Fruit fly (Drosophila melanogaster) whole organism, wandering third instar larva: ENCODE data around the gene dpr14.
A peak's percentile ranks its signal among the peaks of the same experiment; 100 is the strongest.

ENCODE experiments used
- Abd-B ChIP-seq: fragments of >200 bp; optimal IDR thresholded peaks from 2 replicates; lab custom pipeline; 2017; ENCODE audit warnings: missing biosample characterization, missing genetic modification characterization
- CG32264 ChIP-seq: fragments of 200-800 bp; sonication (Bioruptor generic); optimal IDR thresholded peaks from 2 replicates; lab custom pipeline; 2016; ENCODE audit warnings: missing biosample characterization, missing genetic modification characterization
- CG9705 ChIP-seq: fragments of 200-800 bp; sonication (Bioruptor generic); optimal IDR thresholded peaks from 2 replicates; lab custom pipeline; 2018; ENCODE audit warnings: missing biosample characterization, mild to moderate bottlenecking, missing genetic modification characterization
- CrebA ChIP-seq: fragments of 200-800 bp; sonication (Bioruptor generic); optimal IDR thresholded peaks from 2 replicates; lab custom pipeline; 2016; ENCODE audit warnings: missing biosample characterization, mild to moderate bottlenecking, missing genetic modification characterization, borderline replicate concordance
- Dfd ChIP-seq: fragments of >200 bp; optimal IDR thresholded peaks from 2 replicates; lab custom pipeline; 2017; ENCODE audit warnings: missing biosample characterization, missing genetic modification characterization
- Dif ChIP-seq: fragments of 200-275, 200-300 bp; sonication (Bioruptor generic); optimal IDR thresholded peaks from 2 replicates; lab custom pipeline; 2018; ENCODE audit warnings: missing biosample characterization, missing genetic modification characterization; ENCODE audit not compliant: partially characterized antibody
- GATAd ChIP-seq: sonication (Bioruptor generic); optimal IDR thresholded peaks from 2 replicates; lab custom pipeline; 2016; ENCODE audit warnings: missing biosample characterization, missing genetic modification characterization
- HLH106 ChIP-seq: fragments of 200-800 bp; optimal IDR thresholded peaks from 3 replicates; lab custom pipeline; 2019; ENCODE audit warnings: missing biosample characterization, mild to moderate bottlenecking, missing genetic modification characterization, moderate library complexity
- Hnf4 ChIP-seq: fragments of 200-800 bp; sonication (Bioruptor generic); optimal IDR thresholded peaks from 2 replicates; lab custom pipeline; 2016; ENCODE audit warnings: missing biosample characterization, mild to moderate bottlenecking, missing genetic modification characterization
- Hr78 ChIP-seq: fragments of >200 bp; optimal IDR thresholded peaks from 2 replicates; lab custom pipeline; 2017; ENCODE audit warnings: missing biosample characterization, missing genetic modification characterization
- Hr83 ChIP-seq: fragments of 200-300 bp; sonication (Bioruptor generic); optimal IDR thresholded peaks from 2 replicates; lab custom pipeline; 2016; ENCODE audit warnings: missing biosample characterization, mild to moderate bottlenecking, missing genetic modification characterization, moderate library complexity; ENCODE audit not compliant: poor library complexity, severe bottlenecking
- Jra ChIP-seq: sonication (Bioruptor generic); optimal IDR thresholded peaks from 2 replicates; lab custom pipeline; 2016; ENCODE audit warnings: missing biosample characterization, missing genetic modification characterization
- Mio ChIP-seq: sonication (Bioruptor generic); optimal IDR thresholded peaks from 2 replicates; lab custom pipeline; 2016; ENCODE audit warnings: missing biosample characterization, missing genetic modification characterization
- Myc ChIP-seq: fragments of >200 bp; optimal IDR thresholded peaks from 2 replicates; lab custom pipeline; 2017
- N ChIP-seq: fragments of >200 bp; optimal IDR thresholded peaks from 2 replicates; lab custom pipeline; 2018; ENCODE audit warnings: missing biosample characterization, missing external identifiers, missing genetic modification characterization
- OdsH ChIP-seq: fragments of 200-800 bp; sonication (Bioruptor generic); optimal IDR thresholded peaks from 2 replicates; lab custom pipeline; 2016; ENCODE audit warnings: missing biosample characterization, mild to moderate bottlenecking, missing genetic modification characterization
- Rel ChIP-seq, 2 experiments: fragments of 200-800 bp; sonication (Bioruptor generic) in 1 of 2; optimal IDR thresholded peaks; 2 replicates in 1 of 2; 3 replicates in 1 of 2; lab custom pipeline; 2016 to 2019; ENCODE audit warnings: mild to moderate bottlenecking in 2 of 2, missing biosample characterization in 2 of 2, missing genetic modification characterization in 2 of 2, moderate library complexity in 1 of 2
- Sp1 ChIP-seq: fragments of 200-800 bp; sonication (Bioruptor generic); optimal IDR thresholded peaks from 3 replicates; lab custom pipeline; 2019; ENCODE audit warnings: missing biosample characterization, mild to moderate bottlenecking, missing genetic modification characterization, moderate library complexity
- Vsx2 ChIP-seq: fragments of 200-300, 225-300 bp; sonication (Bioruptor generic); optimal IDR thresholded peaks from 2 replicates; lab custom pipeline; 2018; ENCODE audit warnings: missing biosample characterization, missing genetic modification characterization; ENCODE audit not compliant: partially characterized antibody
- br ChIP-seq: fragments of 200-800 bp; sonication (Bioruptor generic); optimal IDR thresholded peaks from 2 replicates; lab custom pipeline; 2016; ENCODE audit warnings: missing biosample characterization, missing genetic modification characterization
- brk ChIP-seq: fragments of 200-800 bp; sonication (Bioruptor generic); optimal IDR thresholded peaks from 2 replicates; lab custom pipeline; 2016; ENCODE audit warnings: missing biosample characterization, mild to moderate bottlenecking, missing genetic modification characterization
- dl ChIP-seq, 2 experiments: fragments of 175-275, 200-275 bp in 1 of 2; fragments of 200-275 bp in 1 of 2; sonication (Bioruptor generic); optimal IDR thresholded peaks; lab custom pipeline; 2018; ENCODE audit warnings: mild to moderate bottlenecking in 2 of 2, missing biosample characterization in 2 of 2, missing genetic modification characterization in 2 of 2, moderate library complexity in 2 of 2; ENCODE audit not compliant: partially characterized antibody in 2 of 2, insufficient read depth in 1 of 2
- dmrt93B ChIP-seq: fragments of 200-800 bp; sonication (Bioruptor generic); optimal IDR thresholded peaks from 2 replicates; lab custom pipeline; 2018; ENCODE audit warnings: missing biosample characterization, mild to moderate bottlenecking, missing genetic modification characterization
- dsf ChIP-seq: sonication (Bioruptor generic); optimal IDR thresholded peaks from 2 replicates; lab custom pipeline; 2016; ENCODE audit warnings: missing biosample characterization, missing genetic modification characterization, borderline replicate concordance
- ey ChIP-seq: fragments of 200-800 bp; sonication (Bioruptor generic); optimal IDR thresholded peaks from 2 replicates; lab custom pipeline; 2016; ENCODE audit warnings: missing biosample characterization, missing genetic modification characterization
- foxo ChIP-seq, 2 experiments: fragments of 200-800 bp; sonication (Bioruptor generic); optimal IDR thresholded peaks; 2 replicates in 1 of 2; 3 replicates in 1 of 2; lab custom pipeline; 2016 to 2017; ENCODE audit warnings: missing biosample characterization in 2 of 2, missing genetic modification characterization in 2 of 2
- fru ChIP-seq: fragments of 200-800 bp; sonication (Bioruptor generic); optimal IDR thresholded peaks from 3 replicates; lab custom pipeline; 2016; ENCODE audit warnings: missing biosample characterization, mild to moderate bottlenecking, missing genetic modification characterization
- h ChIP-seq: fragments of 200-800 bp; sonication (Bioruptor generic); optimal IDR thresholded peaks from 3 replicates; lab custom pipeline; 2016; ENCODE audit warnings: missing biosample characterization, mild to moderate bottlenecking, missing genetic modification characterization
- jim ChIP-seq: fragments of 175-275, 200-325 bp; sonication (Bioruptor generic); optimal IDR thresholded peaks from 2 replicates; lab custom pipeline; 2016; ENCODE audit warnings: missing biosample characterization, mild to moderate bottlenecking, missing genetic modification characterization
- lola ChIP-seq: fragments of >200 bp; optimal IDR thresholded peaks from 2 replicates; lab custom pipeline; 2017; ENCODE audit warnings: missing biosample characterization, missing genetic modification characterization
- pan ChIP-seq: fragments of >200 bp; optimal IDR thresholded peaks from 2 replicates; lab custom pipeline; 2017
- psq ChIP-seq: fragments of 200-800 bp; sonication (Bioruptor generic); optimal IDR thresholded peaks from 3 replicates; lab custom pipeline; 2017; ENCODE audit warnings: missing biosample characterization, mild to moderate bottlenecking, missing genetic modification characterization, moderate library complexity
- rgr ChIP-seq: fragments of 200-800 bp; sonication (Bioruptor generic); optimal IDR thresholded peaks from 3 replicates; lab custom pipeline; 2016; ENCODE audit warnings: missing biosample characterization, mild to moderate bottlenecking, missing genetic modification characterization
- sage ChIP-seq: fragments of 200-800 bp; sonication (Bioruptor generic); optimal IDR thresholded peaks from 2 replicates; lab custom pipeline; 2016; ENCODE audit warnings: missing biosample characterization, mild to moderate bottlenecking, missing genetic modification characterization
- sv ChIP-seq: fragments of 200-800 bp; sonication (Bioruptor generic); optimal IDR thresholded peaks from 3 replicates; lab custom pipeline; 2016; ENCODE audit warnings: missing biosample characterization, missing genetic modification characterization
- tai ChIP-seq: sonication (Bioruptor generic); optimal IDR thresholded peaks from 2 replicates; lab custom pipeline; 2016; ENCODE audit warnings: missing biosample characterization, missing genetic modification characterization
- usp ChIP-seq: fragments of >200 bp; optimal IDR thresholded peaks from 2 replicates; lab custom pipeline; 2017; ENCODE audit warnings: missing biosample characterization, missing genetic modification characterization
- woc ChIP-seq: sonication (Bioruptor generic); optimal IDR thresholded peaks from 2 replicates; lab custom pipeline; 2016; ENCODE audit warnings: missing biosample characterization, mild to moderate bottlenecking, missing genetic modification characterization

The dpr14 gene

dm6 chrX:7935798-7936572 lies 27.9 kb upstream of the dpr14 start, which contains the start of gene Ubr3:
Gene Ubr3, plus strand, starts transcription at chrX:7935896.
- TF ChIP-seq h (GFP tag; lab: Kevin White, UChicago) (peak; percentile 59), N (GFP tag; lab: Kevin White, UChicago) (peak; percentile 7), Rel (GFP tag; optimal IDR thresholded peaks at IDR 0.05; lab: Kevin White, UChicago) (no peak), Rel (tag; optimal IDR thresholded peaks at IDR 0.05; lab: Kevin White, UChicago) (peak; percentile 91), sv (GFP tag; lab: Kevin White, UChicago) (no peak), dmrt93B (GFP tag; lab: Kevin White, UChicago) (no peak), Abd-B (GFP tag; lab: Kevin White, UChicago) (peak; percentile 11), psq (GFP tag; lab: Kevin White, UChicago) (peak; percentile 27), Sp1 (GFP tag; lab: Kevin White, UChicago) (peak; percentile 10), CG9705 (GFP tag; lab: Kevin White, UChicago) (no peak), rgr (peak; percentile 1), OdsH (GFP tag; lab: Kevin White, UChicago) (peak; percentile 9), jim (GFP tag; lab: Kevin White, UChicago) (no peak), Vsx2 (GFP tag; lab: Kevin White, UChicago) (no peak), Dif (GFP tag; lab: Kevin White, UChicago) (no peak), sage (GFP tag; lab: Kevin White, UChicago) (no peak), fru (GFP tag; lab: Kevin White, UChicago) (peak; percentile 27), Dfd (GFP tag; lab: Kevin White, UChicago) (no peak), Myc (lab: Kevin White, UChicago) (no peak), Hr83 (GFP tag; lab: Kevin White, UChicago) (no peak), CG32264 (GFP tag; lab: Kevin White, UChicago) (no peak), woc (GFP tag; lab: Kevin White, UChicago) (no peak), dsf (GFP tag; lab: Kevin White, UChicago) (no peak), Jra (peak; percentile 54), foxo (GFP tag; optimal IDR thresholded peaks at IDR 0.05; lab: Kevin White, UChicago) (peak in 1 of 2 experiments; percentile 42)
- TF ChIP-seq, all 38 proteins: peak for 11

dm6 chrX:7934679-7935078 lies 26.6 kb upstream of the dpr14 start, which contains the start of gene RpS14b:
Gene RpS14b, plus strand, starts transcription at chrX:7934898.
- TF ChIP-seq Mio (GFP tag; lab: Kevin White, UChicago) (no peak), Sp1 (GFP tag; lab: Kevin White, UChicago) (peak; percentile 74), CrebA (GFP tag; lab: Kevin White, UChicago) (no peak), br (GFP tag; lab: Kevin White, UChicago) (peak; percentile 69), dl (GFP tag; optimal IDR thresholded peaks at IDR 0.05; lab: Kevin White, UChicago; ENCODE audit: insufficient read depth in 1 of 2, partially characterized antibody in 2 of 2) (no peak), pan (lab: Kevin White, UChicago) (no peak), brk (GFP tag; lab: Kevin White, UChicago) (no peak), Hnf4 (GFP tag; lab: Kevin White, UChicago) (peak; percentile 77), N (GFP tag; lab: Kevin White, UChicago) (no peak), Hr78 (GFP tag; lab: Kevin White, UChicago) (no peak), rgr (peak; percentile 81), ey (GFP tag; lab: Kevin White, UChicago) (peak; percentile 21), foxo (GFP tag; optimal IDR thresholded peaks at IDR 0.05; lab: Kevin White, UChicago) (peak in 1 of 2 experiments; percentile 67), Dfd (GFP tag; lab: Kevin White, UChicago) (no peak), Jra (peak; percentile 76), Myc (lab: Kevin White, UChicago) (no peak), lola (no peak), Hr83 (GFP tag; lab: Kevin White, UChicago) (peak; percentile 92), sage (GFP tag; lab: Kevin White, UChicago) (peak; percentile 27), fru (GFP tag; lab: Kevin White, UChicago) (peak; percentile 50), Abd-B (GFP tag; lab: Kevin White, UChicago) (no peak), h (GFP tag; lab: Kevin White, UChicago) (peak; percentile 71), OdsH (GFP tag; lab: Kevin White, UChicago) (peak; percentile 46), jim (GFP tag; lab: Kevin White, UChicago) (peak; percentile 27), HLH106 (tag; lab: Kevin White, UChicago) (peak; percentile 50), sv (GFP tag; lab: Kevin White, UChicago) (peak; percentile 51), GATAd (GFP tag; lab: Kevin White, UChicago) (no peak), Rel (GFP tag; optimal IDR thresholded peaks at IDR 0.05; lab: Kevin White, UChicago) (no peak), Rel (tag; optimal IDR thresholded peaks at IDR 0.05; lab: Kevin White, UChicago) (peak; percentile 76), woc (GFP tag; lab: Kevin White, UChicago) (no peak), dmrt93B (GFP tag; lab: Kevin White, UChicago) (peak; percentile 66), Dif (GFP tag; lab: Kevin White, UChicago) (no peak), CG9705 (GFP tag; lab: Kevin White, UChicago) (peak; percentile 49), tai (GFP tag; lab: Kevin White, UChicago) (no peak), usp (GFP tag; lab: Kevin White, UChicago) (no peak), psq (GFP tag; lab: Kevin White, UChicago) (peak; percentile 53), dsf (GFP tag; lab: Kevin White, UChicago) (peak; percentile 58), Vsx2 (GFP tag; lab: Kevin White, UChicago) (no peak), CG32264 (GFP tag; lab: Kevin White, UChicago) (peak; percentile 30)
